Worm (Caenorhabditis elegans): ENCODE data around the gene C31B8.12.

C31B8.12 gene

ce11 chrV:2903227-2903626 lies 24.2 kb downstream of the C31B8.12 start, which contains the start of gene C31B8.7:
Gene C31B8.7, minus strand, starts transcription at chrV:2903327.
- no peak for TF ChIP-seq unc-55 (GFP tag; optimal IDR thresholded peaks at IDR 0.05)
- TF ChIP-seq fkh-10 (GFP tag; optimal IDR thresholded peaks at IDR 0.05): no peak
- TF ChIP-seq ama-1 (optimal IDR thresholded peaks at IDR 0.05): no peak
- TF ChIP-seq ttx-3 (tag; optimal IDR thresholded peaks at IDR 0.05): no peak
- TF ChIP-seq ceh-24 (tag; optimal IDR thresholded peaks at IDR 0.05): no peak
- TF ChIP-seq fax-1 (tag; optimal IDR thresholded peaks at IDR 0.05): no peak
- no peak for TF ChIP-seq sox-4 (tag; optimal IDR thresholded peaks at IDR 0.05)
- TF ChIP-seq T23F11.4 (GFP tag; optimal IDR thresholded peaks at IDR 0.05): no peak

ce11 chrV:2899867-2900266 lies 27.6 kb downstream of the C31B8.12 start, which contains the start of gene str-46:
Gene str-46, minus strand, starts transcription at chrV:2899967.
- no peak for TF ChIP-seq gmeb-2 (tag; optimal IDR thresholded peaks at IDR 0.05)
- TF ChIP-seq lin-11 (tag; optimal IDR thresholded peaks at IDR 0.05): no peak
- TF ChIP-seq F13H6.1 (tag; optimal IDR thresholded peaks at IDR 0.05): no peak
- TF ChIP-seq C08G9.2 (tag; optimal IDR thresholded peaks at IDR 0.05): no peak
- no peak for TF ChIP-seq Y22D7AL.16 (tag; optimal IDR thresholded peaks at IDR 0.05)
- no peak for TF ChIP-seq fkh-6 (tag; optimal IDR thresholded peaks at IDR 0.05)
- no peak for TF ChIP-seq sdc-2 (tag; optimal IDR thresholded peaks at IDR 0.05)
- no peak for TF ChIP-seq pqm-1 (tag; optimal IDR thresholded peaks at IDR 0.05)
- TF ChIP-seq ceh-18 (tag; optimal IDR thresholded peaks at IDR 0.05): no peak
- no peak for TF ChIP-seq pha-2 (tag; optimal IDR thresholded peaks at IDR 0.05)
- no peak for TF ChIP-seq ceh-34 (tag; optimal IDR thresholded peaks at IDR 0.05)
- no peak for TF ChIP-seq zip-5 (tag; optimal IDR thresholded peaks at IDR 0.05)

ce11 chrV:2896198-2896660 lies 31.2 kb downstream of the C31B8.12 start, which contains the start of gene pals-32:
Gene pals-32, plus strand, starts transcription at chrV:2896610.
- TF ChIP-seq ceh-45 (GFP tag; IDR thresholded peaks at IDR 0.05): no peak
- no peak for TF ChIP-seq ceh-18 (tag; optimal IDR thresholded peaks at IDR 0.05)
- no peak for TF ChIP-seq ceh-19 (GFP tag; optimal IDR thresholded peaks at IDR 0.05)
- no peak for TF ChIP-seq nhr-232 (tag; optimal IDR thresholded peaks at IDR 0.05)

- TF ChIP-seq pros-1 (tag; optimal IDR thresholded peaks at IDR 0.05) (no peak), fax-1 (tag; optimal IDR thresholded peaks at IDR 0.05) (no peak), lin-11 (tag; optimal IDR thresholded peaks at IDR 0.05) (no peak), hlh-30 (tag; optimal IDR thresholded peaks at IDR 0.05; ENCODE audit: insufficient read depth) (no peak), pha-4 (tag; optimal IDR thresholded peaks at IDR 0.05) (no peak), nhr-232 (tag; optimal IDR thresholded peaks at IDR 0.05) (no peak), unc-55 (GFP tag; optimal IDR thresholded peaks at IDR 0.05) (no peak), ref-2 (tag; optimal IDR thresholded peaks at IDR 0.05) (no peak), K02D7.2 (tag; optimal IDR thresholded peaks at IDR 0.05) (no peak), pag-3 (tag; optimal IDR thresholded peaks at IDR 0.05; ENCODE audit: borderline replicate concordance) (no peak), ceh-34 (tag; optimal IDR thresholded peaks at IDR 0.05) (no peak), tbx-7 (tag; optimal IDR thresholded peaks at IDR 0.05) (no peak), ceh-6 (GFP tag; optimal IDR thresholded peaks at IDR 0.05) (no peak), ceh-22 (tag; optimal IDR thresholded peaks at IDR 0.05) (no peak), odd-2 (tag; optimal IDR thresholded peaks at IDR 0.05) (no peak), unc-86 (tag; optimal IDR thresholded peaks at IDR 0.05) (no peak), elt-2 (tag; optimal IDR thresholded peaks at IDR 0.05) (no peak), Y22D7AL.16 (tag; optimal IDR thresholded peaks at IDR 0.05) (no peak), pha-2 (tag; optimal IDR thresholded peaks at IDR 0.05) (no peak)
Observed at ce11 chrV:2892976-2893375, 34.5 kb downstream of the C31B8.12 start, which contains the start of gene srh-127. Gene srh-127, plus strand, starts transcription at chrV:2893276.

DNA sequence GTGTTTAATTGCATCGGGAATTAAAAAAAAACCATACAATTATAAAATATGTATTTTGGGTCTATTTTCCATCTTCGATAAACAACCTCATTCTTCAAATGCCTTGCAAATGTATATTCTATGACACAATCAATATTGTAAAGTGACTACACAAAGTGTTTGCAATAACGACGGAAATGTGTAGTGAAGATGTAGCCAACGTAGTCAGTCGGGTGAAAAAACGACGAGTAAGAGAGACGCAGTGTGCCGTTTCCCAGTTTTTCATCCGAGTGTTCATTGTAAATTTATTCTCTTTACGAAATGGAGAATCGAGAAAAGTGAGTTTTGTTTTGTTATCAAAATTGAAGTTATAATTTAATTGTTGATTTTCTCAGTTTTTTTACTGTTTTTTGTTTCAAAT lies 35.5 kb downstream of the C31B8.12 start, which contains the start of gene F37B4.15:
TSS of gene F37B4.15 (plus strand) at position 301 of the 400 bp plus-strand sequence.
- no peak for TF ChIP-seq nhr-232 (tag; optimal IDR thresholded peaks at IDR 0.05)
- no peak for TF ChIP-seq sox-2 (GFP tag; IDR thresholded peaks at IDR 0.05)
- TF ChIP-seq zip-5 (tag; optimal IDR thresholded peaks at IDR 0.05): no peak
- TF ChIP-seq unc-3 (GFP tag; conservative IDR thresholded peaks at IDR 0.05): no peak
- TF ChIP-seq unc-3 (tag; optimal IDR thresholded peaks at IDR 0.05): no peak
- no peak for TF ChIP-seq gmeb-2 (tag; optimal IDR thresholded peaks at IDR 0.05)
- no peak for TF ChIP-seq pros-1 (tag; optimal IDR thresholded peaks at IDR 0.05)
- no peak for TF ChIP-seq eyg-1 (tag; optimal IDR thresholded peaks at IDR 0.05)
- no peak for TF ChIP-seq pqm-1 (tag; optimal IDR thresholded peaks at IDR 0.05)
- no peak for TF ChIP-seq ceh-48 (tag; optimal IDR thresholded peaks at IDR 0.05)
- no peak for TF ChIP-seq hlh-15 (tag; optimal IDR thresholded peaks at IDR 0.05)
- no peak for TF ChIP-seq pha-2 (tag; optimal IDR thresholded peaks at IDR 0.05)
- TF ChIP-seq sox-4 (tag; optimal IDR thresholded peaks at IDR 0.05): no peak
- TF ChIP-seq C08G9.2 (tag; optimal IDR thresholded peaks at IDR 0.05): no peak
- TF ChIP-seq elt-4 (tag; optimal IDR thresholded peaks at IDR 0.05): no peak
- no peak for TF ChIP-seq dmd-4 (tag; optimal IDR thresholded peaks at IDR 0.05; ENCODE audit: borderline replicate concordance)
- no peak for TF ChIP-seq ceh-18 (tag; optimal IDR thresholded peaks at IDR 0.05)
- TF ChIP-seq nhr-11 (tag; optimal IDR thresholded peaks at IDR 0.05): no peak

Measured in whole organism, late embryonic.